Worm (Caenorhabditis elegans) whole organism, mixed stage, embryonic: ENCODE data around the gene C53B7.6.

Experiments used
- blmp-1 ChIP-seq: fragments of 150-350 bp; optimal IDR thresholded peaks from 2 replicates; lab custom pipeline; 2014; ENCODE audit warnings: missing biosample characterization, missing genetic modification characterization
- elt-1 ChIP-seq: sonication (generic microtip); optimal IDR thresholded peaks from 2 replicates; lab custom pipeline; 2017; ENCODE audit warnings: missing genetic modification characterization, mild to moderate bottlenecking, missing compliant biosample characterization, antibody characterized with exemption, moderate library complexity, borderline replicate concordance; ENCODE audit not compliant: insufficient read depth
- elt-3 ChIP-seq: fragments of 150-350 bp; optimal IDR thresholded peaks from 2 replicates; lab custom pipeline; 2014; ENCODE audit warnings: missing biosample characterization, missing genetic modification characterization
- lin-13 ChIP-seq: fragments of 150-350 bp; optimal IDR thresholded peaks from 2 replicates; lab custom pipeline; 2014; ENCODE audit warnings: missing biosample characterization, missing genetic modification characterization
- nhr-2 ChIP-seq: fragments of 150-350 bp; optimal IDR thresholded peaks from 2 replicates; lab custom pipeline; 2014; ENCODE audit warnings: missing biosample characterization, missing genetic modification characterization
- nhr-76 ChIP-seq: sonication (generic microtip); optimal IDR thresholded peaks from 2 replicates; lab custom pipeline; 2017; ENCODE audit warnings: missing biosample characterization, missing genetic modification characterization
- snpc-4 ChIP-seq: fragments of 150-350 bp; optimal IDR thresholded peaks from 2 replicates; lab custom pipeline; 2014; ENCODE audit warnings: missing biosample characterization, missing genetic modification characterization
- unc-39 ChIP-seq: fragments of 150-350 bp; optimal IDR thresholded peaks from 2 replicates; lab custom pipeline; 2014; ENCODE audit warnings: missing biosample characterization, missing genetic modification characterization
- unc-62 ChIP-seq: fragments of 150-350 bp; optimal IDR thresholded peaks from 2 replicates; lab custom pipeline; 2014; ENCODE audit warnings: missing biosample characterization, missing genetic modification reagents, missing genetic modification characterization
- ztf-11 ChIP-seq: fragments of 150-350 bp; optimal IDR thresholded peaks from 2 replicates; lab custom pipeline; 2014; ENCODE audit warnings: missing biosample characterization, missing genetic modification characterization

DNA sequence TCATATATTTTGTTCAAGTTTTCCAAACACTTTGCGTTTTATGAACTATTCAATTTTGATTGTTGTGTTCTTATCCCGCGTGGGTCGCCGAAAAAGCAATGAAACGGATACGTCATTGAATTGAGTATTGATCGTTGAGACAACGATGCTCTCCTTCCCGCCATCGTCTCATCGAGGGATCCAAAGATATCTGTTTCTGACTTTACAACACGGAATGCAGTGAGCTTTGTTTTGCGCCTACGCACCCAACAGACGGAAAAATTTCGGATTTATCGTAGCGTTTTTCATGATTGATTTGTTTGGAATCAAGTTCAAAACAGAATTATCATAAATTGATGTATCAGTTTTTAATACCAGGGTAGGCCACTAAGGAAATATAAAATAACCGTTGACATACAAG lies 46.0 kb downstream of the C53B7.6 start:
- TF ChIP-seq lin-13 (tag; lab: Kevin White, UChicago), result no peak
- TF ChIP-seq snpc-4 (tag; lab: Kevin White, UChicago), result no peak
- no peak for TF ChIP-seq unc-62 (GFP tag; lab: Kevin White, UChicago)
- TF ChIP-seq blmp-1 (tag; lab: Kevin White, UChicago), result no peak
- no peak for TF ChIP-seq elt-1
- TF ChIP-seq unc-39 (tag; lab: Kevin White, UChicago), result no peak
- no peak for TF ChIP-seq nhr-76 (tag; lab: Kevin White, UChicago)
- TF ChIP-seq elt-3 (tag; lab: Kevin White, UChicago), result no peak
- no peak for TF ChIP-seq ztf-11 (tag; lab: Kevin White, UChicago)
- TF ChIP-seq nhr-2 (tag; lab: Kevin White, UChicago), result no peak
